Worm (Caenorhabditis elegans): ENCODE data around the gene sec-15.

- no peak for TF ChIP-seq lsy-2 (tag; optimal IDR thresholded peaks at IDR 0.05)
- no peak for TF ChIP-seq blmp-1 (tag; optimal IDR thresholded peaks at IDR 0.05)
- TF ChIP-seq lin-13 (tag; optimal IDR thresholded peaks at IDR 0.05) = no peak
- no peak for TF ChIP-seq unc-62 (GFP tag; optimal IDR thresholded peaks at IDR 0.05)
- no peak for TF ChIP-seq cnd-1 (tag; optimal IDR thresholded peaks at IDR 0.05)
- no peak for TF ChIP-seq pha-4 (tag; optimal IDR thresholded peaks at IDR 0.05)
- no peak for TF ChIP-seq ceh-43 (GFP tag; optimal IDR thresholded peaks at IDR 0.05)
- TF ChIP-seq nhr-76 (tag; optimal IDR thresholded peaks at IDR 0.05) = no peak
- TF ChIP-seq lin-32 (GFP tag; optimal IDR thresholded peaks at IDR 0.05) = no peak
- no peak for TF ChIP-seq mep-1 (tag; optimal IDR thresholded peaks at IDR 0.05)
- TF ChIP-seq ceh-39 (tag; optimal IDR thresholded peaks at IDR 0.05) = no peak
- TF ChIP-seq elt-3 (tag; optimal IDR thresholded peaks at IDR 0.05) = no peak
- TF ChIP-seq unc-120 (tag; optimal IDR thresholded peaks at IDR 0.05; ENCODE audit: poor library complexity, severe bottlenecking) = no peak
- TF ChIP-seq ces-1 (GFP tag; optimal IDR thresholded peaks at IDR 0.05) = no peak
Measured at ce11 chrX:8799925-8800324, 35.6 kb downstream of the sec-15 start.
